Worm (Caenorhabditis elegans) whole organism, L2 larva: ENCODE measurements around the gene K11D12.8.
A peak's percentile ranks its signal among the peaks of the same experiment; 100 is the strongest.
"Not testable (repeated sequence)": the region's sequence is repeated elsewhere in the genome, so short reads cannot be mapped to it uniquely, and the experiment has no call there.

Source experiments
- C34F6.9 ChIP-seq: fragments of 150-350 bp; optimal IDR thresholded peaks from 2 replicates; lab custom pipeline; 2014; ENCODE audit warnings: missing biosample characterization, missing genetic modification characterization
- R02D3.7 ChIP-seq: fragments of 150-350 bp; optimal IDR thresholded peaks from 2 replicates; lab custom pipeline; 2014; ENCODE audit warnings: missing biosample characterization, missing genetic modification characterization
- Y55F3AM.14 ChIP-seq: fragments of 200-800 bp; sonication (Bioruptor generic); optimal IDR thresholded peaks from 2 replicates; lab custom pipeline; 2018; ENCODE audit warnings: mild to moderate bottlenecking, missing genetic modification characterization, missing compliant biosample characterization
- ZK546.5 ChIP-seq: sonication (generic microtip); optimal IDR thresholded peaks from 2 replicates; lab custom pipeline; 2017; ENCODE audit warnings: missing biosample characterization, missing genetic modification characterization
- alr-1 ChIP-seq: fragments of 150-350 bp; optimal IDR thresholded peaks from 2 replicates; lab custom pipeline; 2014; ENCODE audit warnings: missing biosample characterization, missing genetic modification characterization
- aly-2 ChIP-seq: fragments of 150-350 bp; optimal IDR thresholded peaks from 2 replicates; lab custom pipeline; 2014; ENCODE audit warnings: missing biosample characterization, missing genetic modification characterization
- blmp-1 ChIP-seq: sonication (generic microtip); optimal IDR thresholded peaks from 2 replicates; lab custom pipeline; 2017; ENCODE audit warnings: missing genetic modification characterization, mild to moderate bottlenecking, missing compliant biosample characterization, antibody characterized with exemption, moderate library complexity; ENCODE audit not compliant: insufficient read depth
- ceh-82 ChIP-seq: fragments of 150-350 bp; optimal IDR thresholded peaks from 2 replicates; lab custom pipeline; 2014; ENCODE audit warnings: missing biosample characterization, missing genetic modification characterization
- crh-2 ChIP-seq: sonication (generic microtip); optimal IDR thresholded peaks from 2 replicates; lab custom pipeline; 2017; ENCODE audit warnings: missing biosample characterization, missing genetic modification characterization
- dmd-4 ChIP-seq: sonication (generic microtip); optimal IDR thresholded peaks from 2 replicates; lab custom pipeline; 2017; ENCODE audit warnings: missing biosample characterization, missing genetic modification characterization
- elt-1 ChIP-seq: fragments of 150-350 bp; optimal IDR thresholded peaks from 2 replicates; lab custom pipeline; 2014; ENCODE audit warnings: missing biosample characterization, missing genetic modification characterization
- elt-3 ChIP-seq: sonication (generic microtip); optimal IDR thresholded peaks from 2 replicates; lab custom pipeline; 2017; ENCODE audit warnings: missing biosample characterization, missing genetic modification characterization
- fos-1 ChIP-seq: fragments of 150-350 bp; optimal IDR thresholded peaks from 2 replicates; lab custom pipeline; 2014; ENCODE audit warnings: missing biosample characterization, missing genetic modification characterization
- lin-11 ChIP-seq: fragments of 150-350 bp; sonication (generic microtip); optimal IDR thresholded peaks from 2 replicates; lab custom pipeline; 2014; ENCODE audit warnings: missing biosample characterization, missing genetic modification characterization, inconsistent platforms, mixed read lengths
- lin-13 ChIP-seq: fragments of 150-350 bp; optimal IDR thresholded peaks from 2 replicates; lab custom pipeline; 2014; ENCODE audit warnings: missing biosample characterization, missing genetic modification reagents, missing genetic modification characterization
- lsy-2 ChIP-seq, 2 experiments: fragments of 150-350 bp in 1 of 2; sonication (generic microtip) in 1 of 2; optimal IDR thresholded peaks; 2 replicates each; lab custom pipeline; 2014 to 2017; ENCODE audit warnings: missing biosample characterization in 2 of 2, missing genetic modification characterization in 2 of 2
- mab-5 ChIP-seq: fragments of 150-350 bp; optimal IDR thresholded peaks from 2 replicates; lab custom pipeline; 2014; ENCODE audit warnings: missing biosample characterization, missing genetic modification characterization
- mbf-1 ChIP-seq: sonication (generic microtip); optimal IDR thresholded peaks from 2 replicates; lab custom pipeline; 2017; ENCODE audit warnings: missing biosample characterization, missing genetic modification characterization
- mdl-1 ChIP-seq, 2 experiments: fragments of 150-350 bp in 1 of 2; sonication (generic microtip) in 1 of 2; optimal IDR thresholded peaks; 2 replicates each; lab custom pipeline; 2017; ENCODE audit warnings: missing biosample characterization in 2 of 2, missing genetic modification characterization in 2 of 2
- nhr-10 ChIP-seq: sonication (generic microtip); optimal IDR thresholded peaks from 2 replicates; lab custom pipeline; 2017; ENCODE audit warnings: missing biosample characterization, missing genetic modification characterization
- nhr-11 ChIP-seq: fragments of 150-350 bp; optimal IDR thresholded peaks from 2 replicates; lab custom pipeline; 2014; ENCODE audit warnings: missing biosample characterization, missing genetic modification characterization
- nhr-12 ChIP-seq: fragments of 150-350 bp; optimal IDR thresholded peaks from 2 replicates; lab custom pipeline; 2014; ENCODE audit warnings: missing biosample characterization, missing genetic modification characterization
- nhr-129 ChIP-seq: fragments of 150-350 bp; optimal IDR thresholded peaks from 2 replicates; lab custom pipeline; 2014; ENCODE audit warnings: missing biosample characterization, missing genetic modification characterization
- nhr-21 ChIP-seq: fragments of 150-350 bp; optimal IDR thresholded peaks from 2 replicates; lab custom pipeline; 2014; ENCODE audit warnings: missing biosample characterization, missing genetic modification characterization
- nhr-23 ChIP-seq: fragments of 150-350 bp; optimal IDR thresholded peaks from 2 replicates; lab custom pipeline; 2014; ENCODE audit warnings: missing biosample characterization, missing genetic modification reagents, missing genetic modification characterization
- nhr-25 ChIP-seq: fragments of 150-350 bp; sonication (generic microtip); optimal IDR thresholded peaks from 3 replicates; lab custom pipeline; 2014; ENCODE audit warnings: missing biosample characterization, missing genetic modification characterization
- peb-1 ChIP-seq: fragments of 150-350 bp; optimal IDR thresholded peaks from 2 replicates; lab custom pipeline; 2014; ENCODE audit warnings: missing biosample characterization, missing genetic modification characterization
- skn-1 ChIP-seq: sonication (generic microtip); optimal IDR thresholded peaks from 2 replicates; lab custom pipeline; 2017; ENCODE audit warnings: missing biosample characterization, missing genetic modification characterization
- sma-3 ChIP-seq: sonication (generic microtip); optimal IDR thresholded peaks from 2 replicates; lab custom pipeline; 2016; ENCODE audit warnings: missing genetic modification reagents, missing genetic modification characterization, missing compliant biosample characterization
- sma-9 ChIP-seq, 2 experiments: fragments of 150-350 bp in 1 of 2; sonication (generic microtip) in 1 of 2; optimal IDR thresholded peaks; 2 replicates each; lab custom pipeline; 2014 to 2016; ENCODE audit warnings: missing genetic modification characterization in 2 of 2, mild to moderate bottlenecking in 1 of 2, missing biosample characterization in 1 of 2, missing compliant biosample characterization in 1 of 2, missing genetic modification reagents in 1 of 2, moderate library complexity in 1 of 2
- unc-39 ChIP-seq: fragments of 150-350 bp; optimal IDR thresholded peaks from 2 replicates; lab custom pipeline; 2014; ENCODE audit warnings: missing biosample characterization, missing genetic modification characterization
- unc-62 ChIP-seq: fragments of 150-350 bp; optimal IDR thresholded peaks from 2 replicates; lab custom pipeline; 2014; ENCODE audit warnings: missing biosample characterization, missing genetic modification reagents, missing genetic modification characterization
- ztf-1 ChIP-seq: fragments of 200-800 bp; sonication (Bioruptor generic); conservative IDR thresholded peaks from 2 replicates; pipeline ENCODE4 v1.3.6; 2022; ENCODE audit warnings: missing genetic modification characterization, missing compliant biosample characterization
- ztf-11 ChIP-seq: sonication (generic microtip); optimal IDR thresholded peaks from 2 replicates; lab custom pipeline; 2017; ENCODE audit warnings: missing biosample characterization, missing genetic modification characterization

K11D12.8 gene

DNA sequence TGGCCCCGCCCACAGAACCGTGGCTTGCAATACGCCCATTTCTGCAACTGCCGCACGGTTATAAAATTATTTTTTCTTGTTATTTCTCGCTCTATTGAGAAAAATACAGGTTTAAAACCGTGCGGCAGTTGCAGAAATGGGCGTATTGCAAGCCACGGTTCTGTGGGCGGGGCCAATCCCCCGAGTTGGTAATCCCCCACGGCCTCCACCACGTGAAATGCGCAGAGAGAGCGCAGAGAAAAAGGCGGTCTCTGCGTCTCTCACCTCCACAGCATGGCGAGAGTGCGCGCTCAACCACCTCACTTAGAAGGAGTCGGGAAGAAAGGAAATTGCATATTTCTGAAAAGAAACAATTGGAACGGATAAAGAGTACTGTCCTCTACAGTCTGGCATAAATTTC is 6.4 kb upstream of the K11D12.8 start:
- peak; percentile 33 for TF ChIP-seq sma-9 (GFP tag; optimal IDR thresholded peaks at IDR 0.05; lab: Kevin White, UChicago)
- not testable (repeated sequence) for TF ChIP-seq sma-9 (tag; optimal IDR thresholded peaks at IDR 0.05; lab: Kevin White, UChicago)

- no peak for TF ChIP-seq mab-5 (tag; lab: Kevin White, UChicago)
- TF ChIP-seq lin-11 (tag; lab: Kevin White, UChicago), result no peak
- TF ChIP-seq C34F6.9, result no peak
- TF ChIP-seq elt-3 (tag; lab: Kevin White, UChicago), result no peak
Measured at ce11 chrV:5046558-5046957, 5.8 kb upstream of the K11D12.8 start.

- TF ChIP-seq ztf-11, result no peak
- TF ChIP-seq sma-3, result no peak
- TF ChIP-seq R02D3.7 (tag; lab: Kevin White, UChicago), result no peak
- no peak for TF ChIP-seq alr-1 (tag; lab: Kevin White, UChicago)
- no peak for TF ChIP-seq mab-5 (tag; lab: Kevin White, UChicago)
- no peak for TF ChIP-seq dmd-4 (tag; lab: Kevin White, UChicago)
- TF ChIP-seq ceh-82 (tag; lab: Kevin White, UChicago), result no peak
- TF ChIP-seq peb-1 (tag; lab: Kevin White, UChicago), result no peak
- TF ChIP-seq lsy-2 (tag; optimal IDR thresholded peaks at IDR 0.05; lab: Kevin White, UChicago), result no peak
- no peak for TF ChIP-seq nhr-129 (tag; lab: Kevin White, UChicago)
- TF ChIP-seq mbf-1 (tag; lab: Kevin White, UChicago), result no peak
- TF ChIP-seq unc-39 (tag; lab: Kevin White, UChicago), result no peak
- no peak for TF ChIP-seq unc-62
- no peak for TF ChIP-seq fos-1
- TF ChIP-seq ZK546.5, result no peak
- TF ChIP-seq mdl-1 (tag; optimal IDR thresholded peaks at IDR 0.05; lab: Kevin White, UChicago), result no peak
Measured at ce11 chrV:5046103-5046502, 5.3 kb upstream of the K11D12.8 start, which contains the start of gene exc-14. exc-14 (minus strand) TSS chrV:5046203.

DNA sequence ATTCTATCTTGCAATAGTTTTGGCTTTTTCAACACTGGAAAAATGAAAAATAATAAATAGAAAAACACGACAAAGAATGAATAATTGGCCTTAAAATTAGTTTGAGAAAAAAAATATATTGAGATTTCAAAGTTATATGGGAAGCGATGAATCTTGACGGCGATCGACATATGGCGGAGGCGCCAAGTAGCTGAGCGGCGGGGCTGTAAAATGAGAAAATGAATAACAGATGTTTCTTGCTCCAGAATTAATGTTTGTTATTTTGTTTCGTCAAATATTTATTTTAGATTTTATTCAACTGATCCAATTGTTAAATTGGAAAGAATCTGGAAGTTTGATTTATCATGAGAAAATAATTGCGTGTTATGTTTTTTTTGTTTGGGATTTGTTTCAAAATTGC is 1.2 kb downstream of the K11D12.8 start, which contains the start of gene K11D12.11:
K11D12.11 (minus strand) TSS at position 42 of the 400 bp plus-strand sequence.
- TF ChIP-seq nhr-10 (tag; lab: Kevin White, UChicago), result no peak
- TF ChIP-seq unc-39 (tag; lab: Kevin White, UChicago), result no peak
- TF ChIP-seq ztf-1, result no peak
- no peak for TF ChIP-seq nhr-21
- TF ChIP-seq Y55F3AM.14 (GFP tag; lab: Kevin White, UChicago), result no peak
- TF ChIP-seq crh-2, result no peak
- TF ChIP-seq lin-13, result no peak
- no peak for TF ChIP-seq nhr-23
- no peak for TF ChIP-seq elt-1 (tag; lab: Kevin White, UChicago)
- TF ChIP-seq skn-1 (tag; lab: Kevin White, UChicago), result no peak
- TF ChIP-seq fos-1, result no peak
- TF ChIP-seq nhr-11 (tag; lab: Kevin White, UChicago), result no peak
- TF ChIP-seq ceh-82 (tag; lab: Kevin White, UChicago), result no peak
- no peak for TF ChIP-seq sma-9 (GFP tag; optimal IDR thresholded peaks at IDR 0.05; lab: Kevin White, UChicago)
- TF ChIP-seq sma-9 (tag; optimal IDR thresholded peaks at IDR 0.05; lab: Kevin White, UChicago), result no peak
- no peak for TF ChIP-seq elt-3 (tag; lab: Kevin White, UChicago)
- no peak for TF ChIP-seq C34F6.9
- TF ChIP-seq nhr-12 (tag; lab: Kevin White, UChicago), result no peak
- no peak for TF ChIP-seq lsy-2 (tag; optimal IDR thresholded peaks at IDR 0.05; lab: Kevin White, UChicago)
- TF ChIP-seq R02D3.7 (tag; lab: Kevin White, UChicago), result no peak

DNA sequence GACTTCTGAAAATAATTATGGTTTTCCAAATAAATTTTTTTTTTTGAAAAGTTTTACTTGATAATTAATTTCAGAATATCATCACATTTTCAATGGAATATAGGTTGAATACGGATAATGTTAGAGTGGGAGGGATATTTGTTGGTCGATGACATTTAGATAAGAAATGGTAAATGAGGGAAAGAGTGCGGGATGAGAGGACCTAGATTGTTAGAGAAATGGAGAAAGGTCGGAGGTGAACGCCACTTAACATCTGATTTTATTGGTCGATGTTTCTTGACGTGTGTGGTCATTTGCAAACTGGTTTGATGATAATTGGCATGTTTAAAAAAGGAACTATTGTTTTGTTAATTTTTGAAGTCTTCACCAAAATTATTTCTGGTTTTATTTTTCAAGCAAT is 2.4 kb downstream of the K11D12.8 start:
- TF ChIP-seq aly-2, result no peak
- peak; percentile 27 for TF ChIP-seq nhr-25 (tag; lab: Kevin White, UChicago)

ce11 chrV:5036364-5036763 is 4.4 kb downstream of the K11D12.8 start, which contains the start of gene K11D12.7:
K11D12.7 (minus strand) TSS chrV:5036464.
- TF ChIP-seq ZK546.5, result no peak
- TF ChIP-seq lin-11 (tag; lab: Kevin White, UChicago), result no peak
- no peak for TF ChIP-seq lin-13
- no peak for TF ChIP-seq alr-1 (tag; lab: Kevin White, UChicago)
- TF ChIP-seq blmp-1 (tag; lab: Kevin White, UChicago), result no peak
